Worm (Caenorhabditis elegans): ENCODE measurements around the gene F54D12.2.
"Not testable (repeated sequence)": the region's sequence is repeated elsewhere in the genome, so short reads cannot be mapped to it uniquely, and the experiment has no call there.

The F54D12.2 gene

DNA sequence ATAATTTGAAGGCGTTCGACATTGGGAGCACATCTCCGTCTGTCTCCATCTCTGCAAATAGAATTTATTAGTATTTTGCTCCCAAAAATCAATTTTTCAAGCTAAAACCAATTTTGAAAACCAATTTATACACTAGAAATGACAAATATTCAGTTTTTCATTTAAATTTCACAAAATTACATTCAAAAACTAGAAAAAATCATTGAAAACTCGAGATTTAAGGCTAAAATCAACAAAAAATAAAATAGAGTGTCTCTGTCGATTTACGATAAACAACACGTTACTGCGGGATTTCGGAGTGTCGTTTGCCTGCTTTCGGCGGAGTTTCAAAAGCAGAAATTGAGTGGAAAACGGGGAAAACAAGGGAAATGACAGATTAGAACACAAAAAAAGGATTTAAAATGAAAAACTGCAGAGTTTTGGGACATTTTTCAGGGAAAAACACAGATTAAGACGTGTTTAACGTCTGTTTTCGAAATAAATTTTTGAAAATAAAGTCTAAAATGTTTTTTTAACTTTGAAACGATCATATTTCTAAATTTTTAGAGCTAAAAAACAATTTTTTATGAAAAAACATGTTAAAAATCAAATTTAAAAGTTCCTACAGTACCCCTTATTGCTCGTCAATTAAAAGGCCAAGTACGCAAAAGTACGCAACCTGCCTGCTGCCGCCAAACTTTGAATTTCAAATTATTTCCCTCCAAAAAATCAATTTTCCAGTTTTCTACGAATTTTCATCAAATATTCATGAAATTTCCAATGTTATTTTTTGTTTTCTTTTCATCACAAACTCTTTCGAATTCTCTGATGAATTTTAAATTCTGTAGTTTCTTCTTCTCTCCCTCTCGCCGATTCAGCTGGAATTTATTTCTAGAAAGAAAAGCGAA, 39.2 kb downstream of the F54D12.2 start, which contains the start of gene nol-6:
TSS of gene nol-6 (minus strand) at position 51 of the 887 bp plus-strand sequence.
- no peak for TF ChIP-seq tra-1 (GFP tag; IDR thresholded peaks at IDR 0.05)
- TF ChIP-seq T20F7.1 (GFP tag; optimal IDR thresholded peaks at IDR 0.05): peak; percentile 95
- peak; percentile 95 for TF ChIP-seq Y48G9A.11 (GFP tag; IDR thresholded peaks at IDR 0.05)
- peak; percentile 75 for TF ChIP-seq R02D3.7 (tag; optimal IDR thresholded peaks at IDR 0.05)
- TF ChIP-seq nhr-28 (tag; optimal IDR thresholded peaks at IDR 0.05): peak; percentile 38
- peak; percentile 82 for TF ChIP-seq dpl-1 (GFP tag; optimal IDR thresholded peaks at IDR 0.05)

DNA sequence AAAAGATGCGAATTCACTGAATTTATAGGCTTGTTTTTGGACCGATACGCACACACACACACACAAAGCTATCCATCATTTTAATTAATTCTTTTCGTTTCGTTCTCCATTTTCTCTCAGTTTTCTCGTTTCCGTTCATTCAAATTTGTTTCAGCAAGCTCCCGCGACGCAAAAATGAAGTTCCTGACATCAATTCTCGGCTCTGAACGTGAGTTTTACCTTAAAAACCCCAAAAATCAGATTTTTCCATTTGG, 39.8 kb downstream of the F54D12.2 start, which contains the start of gene Y51H7C.3:
TSS of gene Y51H7C.3 (plus strand) at position 155 of the 254 bp plus-strand sequence.
- TF ChIP-seq daf-8 (GFP tag; IDR thresholded peaks at IDR 0.05) (no peak), ama-1 (optimal IDR thresholded peaks at IDR 0.05) (no peak), F49E8.2 (tag; optimal IDR thresholded peaks at IDR 0.05; ENCODE audit: borderline replicate concordance) (no peak), vab-7 (GFP tag; IDR thresholded peaks at IDR 0.05) (no peak), spr-1 (tag; optimal IDR thresholded peaks at IDR 0.05) (no peak), nhr-76 (tag; optimal IDR thresholded peaks at IDR 0.05) (no peak), mdt-29 (GFP tag; IDR thresholded peaks at IDR 0.05) (no peak)

DNA sequence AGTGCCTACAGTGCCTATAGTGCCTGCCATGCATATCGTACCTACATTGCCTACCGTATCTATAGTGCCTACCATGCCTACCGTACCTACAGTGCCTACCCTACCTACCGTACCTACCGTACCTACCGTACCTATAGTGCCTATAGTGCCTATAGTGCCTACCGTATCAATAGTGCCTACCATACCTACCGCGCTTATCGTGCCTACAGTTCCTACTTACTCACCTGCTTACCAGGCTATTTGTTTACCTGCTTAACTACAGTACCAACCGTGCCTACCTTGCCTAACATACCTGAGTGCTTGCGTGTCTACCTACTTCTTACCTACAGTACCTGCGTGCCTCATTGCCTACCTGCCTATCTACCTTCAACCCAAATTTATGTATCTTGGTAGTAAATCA, 43.0 kb downstream of the F54D12.2 start:
- TF ChIP-seq skn-1 (tag; optimal IDR thresholded peaks at IDR 0.05): no peak
- TF ChIP-seq unc-62 (GFP tag; optimal IDR thresholded peaks at IDR 0.05 in 1 of 2): peak in 1 of 2 experiments; percentile 78
- TF ChIP-seq unc-62 (tag; optimal IDR thresholded peaks at IDR 0.05): no peak
- no peak for TF ChIP-seq R02D3.7 (tag; optimal IDR thresholded peaks at IDR 0.05)
- TF ChIP-seq aha-1 (tag): peak; percentile 52
- no peak for TF ChIP-seq daf-8 (GFP tag; IDR thresholded peaks at IDR 0.05)

DNA sequence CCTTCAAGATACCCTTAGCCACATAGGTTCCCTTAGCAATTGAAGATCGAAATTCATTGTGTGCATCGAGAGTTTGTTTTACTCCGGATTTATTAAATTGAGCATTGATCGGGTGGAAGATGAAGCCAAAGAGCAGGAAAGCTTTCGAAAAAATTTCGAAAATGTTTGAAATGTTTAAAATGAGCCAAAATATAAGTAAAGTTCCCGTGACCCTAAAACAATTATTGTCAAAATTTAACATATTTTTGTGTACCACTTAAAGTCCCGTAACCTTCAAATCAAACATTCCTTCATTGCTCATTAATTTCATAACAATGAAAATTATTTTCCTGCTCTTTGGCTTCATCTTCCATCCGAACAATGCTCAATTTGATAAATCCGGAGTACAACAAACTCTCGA, 46.4 kb downstream of the F54D12.2 start, which contains the start of gene scl-17:
TSS of gene scl-17 (plus strand) at position 301 of the 400 bp plus-strand sequence.
- TF ChIP-seq dve-1 (tag; optimal IDR thresholded peaks at IDR 0.05; ENCODE audit: insufficient read depth): no peak
- no peak for TF ChIP-seq egl-27 (tag; optimal IDR thresholded peaks at IDR 0.05)
- no peak for TF ChIP-seq lin-39 (tag; optimal IDR thresholded peaks at IDR 0.05)
- no peak for TF ChIP-seq php-3 (GFP tag; IDR thresholded peaks at IDR 0.05)
- no peak for TF ChIP-seq rbr-2 (tag; optimal IDR thresholded peaks at IDR 0.05)
- TF ChIP-seq aly-2 (tag; optimal IDR thresholded peaks at IDR 0.05): no peak
- TF ChIP-seq attf-4 (tag; optimal IDR thresholded peaks at IDR 0.05): no peak

DNA sequence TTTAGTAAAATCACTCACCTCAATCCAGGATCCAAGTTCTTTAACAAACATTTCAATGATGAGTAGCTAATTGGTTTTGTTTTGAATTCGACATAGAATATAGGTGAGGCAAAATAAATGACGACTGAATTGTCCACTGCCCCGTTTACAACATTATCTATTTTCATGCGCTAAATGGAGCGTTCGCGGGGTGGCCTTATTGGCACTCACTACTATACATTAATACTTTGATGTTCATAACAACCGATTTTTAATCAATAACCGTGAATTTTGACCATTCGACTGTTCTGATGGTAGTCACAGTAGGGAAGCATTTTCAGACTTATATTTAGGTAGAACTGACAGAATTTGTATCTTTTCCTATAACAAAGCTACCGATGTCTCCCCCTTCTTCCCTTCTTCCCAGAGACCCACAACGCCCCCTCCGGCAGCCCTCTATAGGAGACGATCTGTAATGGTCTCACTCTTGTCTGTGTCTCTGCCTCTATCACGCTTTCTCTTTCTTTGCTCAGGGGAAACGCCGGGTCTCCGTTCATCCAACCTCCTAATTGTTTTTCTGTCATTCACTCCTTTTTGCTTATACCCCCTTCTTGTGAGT, 48.3 kb downstream of the F54D12.2 start, which contains the start of gene Y51H7C.12:
TSS of gene Y51H7C.12 (minus strand) at position 51 of the 598 bp plus-strand sequence.
- TF ChIP-seq unc-62 (GFP tag; optimal IDR thresholded peaks at IDR 0.05 in 1 of 2): peak in 1 of 2 experiments; percentile 84
- TF ChIP-seq unc-62 (tag; optimal IDR thresholded peaks at IDR 0.05): not testable (repeated sequence)
